Fruit fly (Drosophila melanogaster) whole organism, wandering third instar larva: ENCODE data around the gene CG2839.

Source experiments
- Abd-B ChIP-seq: fragments of >200 bp; optimal IDR thresholded peaks from 2 replicates; lab custom pipeline; 2017; ENCODE audit warnings: missing biosample characterization, missing genetic modification characterization
- Dfd ChIP-seq: fragments of >200 bp; optimal IDR thresholded peaks from 2 replicates; lab custom pipeline; 2017; ENCODE audit warnings: missing biosample characterization, missing genetic modification characterization
- GATAd ChIP-seq: sonication (Bioruptor generic); optimal IDR thresholded peaks from 2 replicates; lab custom pipeline; 2016; ENCODE audit warnings: missing biosample characterization, missing genetic modification characterization
- OdsH ChIP-seq: fragments of 200-800 bp; sonication (Bioruptor generic); optimal IDR thresholded peaks from 2 replicates; lab custom pipeline; 2016; ENCODE audit warnings: missing biosample characterization, mild to moderate bottlenecking, missing genetic modification characterization
- Rel ChIP-seq, 2 experiments: fragments of 200-800 bp; sonication (Bioruptor generic) in 1 of 2; optimal IDR thresholded peaks; 2 replicates in 1 of 2; 3 replicates in 1 of 2; lab custom pipeline; 2016 to 2019; ENCODE audit warnings: mild to moderate bottlenecking in 2 of 2, missing biosample characterization in 2 of 2, missing genetic modification characterization in 2 of 2, moderate library complexity in 1 of 2
- br ChIP-seq: fragments of 200-800 bp; sonication (Bioruptor generic); optimal IDR thresholded peaks from 2 replicates; lab custom pipeline; 2016; ENCODE audit warnings: missing biosample characterization, missing genetic modification characterization
- foxo ChIP-seq, 2 experiments: fragments of 200-800 bp; sonication (Bioruptor generic); optimal IDR thresholded peaks; 2 replicates in 1 of 2; 3 replicates in 1 of 2; lab custom pipeline; 2016 to 2017; ENCODE audit warnings: missing biosample characterization in 2 of 2, missing genetic modification characterization in 2 of 2
- h ChIP-seq: fragments of 200-800 bp; sonication (Bioruptor generic); optimal IDR thresholded peaks from 3 replicates; lab custom pipeline; 2016; ENCODE audit warnings: missing biosample characterization, mild to moderate bottlenecking, missing genetic modification characterization
- jim ChIP-seq: fragments of 175-275, 200-325 bp; sonication (Bioruptor generic); optimal IDR thresholded peaks from 2 replicates; lab custom pipeline; 2016; ENCODE audit warnings: missing biosample characterization, mild to moderate bottlenecking, missing genetic modification characterization
- psq ChIP-seq: fragments of 200-800 bp; sonication (Bioruptor generic); optimal IDR thresholded peaks from 3 replicates; lab custom pipeline; 2017; ENCODE audit warnings: missing biosample characterization, mild to moderate bottlenecking, missing genetic modification characterization, moderate library complexity

- no peak for TF ChIP-seq jim (GFP tag; lab: Kevin White, UChicago)
- TF ChIP-seq OdsH (GFP tag; lab: Kevin White, UChicago), result no peak
- TF ChIP-seq Rel (GFP tag; optimal IDR thresholded peaks at IDR 0.05; lab: Kevin White, UChicago), result no peak
- no peak for TF ChIP-seq Rel (tag; optimal IDR thresholded peaks at IDR 0.05; lab: Kevin White, UChicago)
- TF ChIP-seq GATAd (GFP tag; lab: Kevin White, UChicago), result no peak
- no peak for TF ChIP-seq br (GFP tag; lab: Kevin White, UChicago)
- TF ChIP-seq psq (GFP tag; lab: Kevin White, UChicago), result no peak
- TF ChIP-seq foxo (GFP tag; optimal IDR thresholded peaks at IDR 0.05; lab: Kevin White, UChicago), result no peak
- TF ChIP-seq h (GFP tag; lab: Kevin White, UChicago), result no peak
- TF ChIP-seq Dfd (GFP tag; lab: Kevin White, UChicago), result no peak
- no peak for TF ChIP-seq Abd-B (GFP tag; lab: Kevin White, UChicago)
Observed at dm6 chr2L:594635-595384, 30.6 kb upstream of the CG2839 start, which contains the start of gene Gsc.
